Worm (Caenorhabditis elegans) whole organism, young adult: Measurements from ENCODE around the gene T27A10.5.

Experiments used
- F22D6.2 ChIP-seq: sonication (generic microtip); optimal IDR thresholded peaks from 2 replicates; lab custom pipeline; 2016; ENCODE audit warnings: mild to moderate bottlenecking, missing genetic modification characterization, missing compliant biosample characterization
- F49E8.2 ChIP-seq: sonication (generic microtip); optimal IDR thresholded peaks from 3 replicates; lab custom pipeline; 2017; ENCODE audit warnings: missing genetic modification characterization, mild to moderate bottlenecking, missing compliant biosample characterization, antibody characterized with exemption, moderate library complexity; ENCODE audit not compliant: insufficient read depth
- K12H6.12 ChIP-seq: fragments of 200-800 bp; sonication (Bioruptor generic); optimal IDR thresholded peaks from 2 replicates; lab custom pipeline; 2018; ENCODE audit warnings: mild to moderate bottlenecking, missing genetic modification characterization, missing compliant biosample characterization
- ZK185.1 ChIP-seq: sonication (generic microtip); optimal IDR thresholded peaks from 2 replicates; lab custom pipeline; 2016; ENCODE audit warnings: mild to moderate bottlenecking, missing genetic modification characterization, missing compliant biosample characterization; ENCODE audit not compliant: poor library complexity, severe bottlenecking
- dpl-1 ChIP-seq: fragments of 150-350 bp; optimal IDR thresholded peaks from 2 replicates; lab custom pipeline; 2014; ENCODE audit warnings: missing biosample characterization, missing genetic modification reagents, missing genetic modification characterization
- gei-17 ChIP-seq: fragments of 200-800 bp; sonication (Bioruptor generic); optimal IDR thresholded peaks from 2 replicates; lab custom pipeline; 2018; ENCODE audit warnings: mild to moderate bottlenecking, missing genetic modification characterization, missing compliant biosample characterization
- him-1 ChIP-seq: sonication (generic microtip); optimal IDR thresholded peaks from 2 replicates; lab custom pipeline; 2016; ENCODE audit warnings: missing genotype, missing genetic modification reagents, missing genetic modification characterization, missing compliant biosample characterization
- nfya-1 ChIP-seq: sonication (generic microtip); optimal IDR thresholded peaks from 2 replicates; lab custom pipeline; 2017; ENCODE audit warnings: antibody characterized with exemption, missing compliant biosample characterization, missing genetic modification characterization, borderline replicate concordance; ENCODE audit not compliant: insufficient read depth
- nfyb-1 ChIP-seq: fragments of 200-800 bp; sonication (Bioruptor generic); IDR thresholded peaks from 2 replicates; pipeline ENCODE4 v1.3.6; 2022; ENCODE audit warnings: missing genetic modification reagents, missing genetic modification characterization, missing compliant biosample characterization
- nhr-27 ChIP-seq: fragments of 200-800 bp; sonication (Bioruptor generic); optimal IDR thresholded peaks from 2 replicates; lab custom pipeline; 2018; ENCODE audit warnings: mild to moderate bottlenecking, missing genetic modification characterization, moderate library complexity, missing compliant biosample characterization
- snpc-3.4 ChIP-seq: sonication (generic microtip); optimal IDR thresholded peaks from 2 replicates; lab custom pipeline; 2017; ENCODE audit warnings: missing genetic modification characterization, mild to moderate bottlenecking, missing compliant biosample characterization, antibody characterized with exemption, moderate library complexity, missing genotype, missing genetic modification reagents
- snpc-4 ChIP-seq, 5 experiments: fragments of 150-350 bp in 1 of 5; sonication (generic microtip) in 4 of 5; optimal IDR thresholded peaks; 2 replicates each; lab custom pipeline; 2014 to 2018; ENCODE audit warnings: missing genetic modification characterization in 5 of 5, missing biosample characterization in 3 of 5, antibody characterized with exemption in 2 of 5, mild to moderate bottlenecking in 2 of 5, missing compliant biosample characterization in 2 of 5, missing genotype in 2 of 5, moderate library complexity in 2 of 5, missing genetic modification reagents in 1 of 5
- somi-1 ChIP-seq: fragments of 200-800 bp; sonication (Bioruptor generic); optimal IDR thresholded peaks from 2 replicates; lab custom pipeline; 2018; ENCODE audit warnings: mild to moderate bottlenecking, missing genetic modification characterization, missing compliant biosample characterization
- ztf-26 ChIP-seq: sonication (generic microtip); optimal IDR thresholded peaks from 2 replicates; lab custom pipeline; 2017; ENCODE audit warnings: missing genetic modification characterization, missing compliant biosample characterization

- TF ChIP-seq gei-17: no peak
- TF ChIP-seq nfya-1 (tag; lab: Kevin White, UChicago): no peak
- no peak for TF ChIP-seq dpl-1 (GFP tag; lab: Kevin White, UChicago)
- TF ChIP-seq snpc-4 (GFP tag; optimal IDR thresholded peaks at IDR 0.05; lab: Kevin White, UChicago): no peak
- TF ChIP-seq snpc-4 (tag; optimal IDR thresholded peaks at IDR 0.05; lab: Kevin White, UChicago): no peak
- no peak for TF ChIP-seq ztf-26 (tag; lab: Kevin White, UChicago)
- no peak for TF ChIP-seq him-1 (tag; lab: Kevin White, UChicago)
- no peak for TF ChIP-seq somi-1
- TF ChIP-seq F22D6.2 (tag; lab: Kevin White, UChicago): no peak
- no peak for TF ChIP-seq K12H6.12
- no peak for TF ChIP-seq nhr-27 (tag; lab: Kevin White, UChicago)
- TF ChIP-seq snpc-3.4 (tag; lab: Kevin White, UChicago): no peak
- TF ChIP-seq F49E8.2: no peak
- no peak for TF ChIP-seq ZK185.1 (tag; lab: Kevin White, UChicago)
- no peak for TF ChIP-seq nfyb-1 (GFP tag; lab: Robert Waterston, UW)
These were observed 37.9 kb downstream of the T27A10.5 start for ce11 chrX:3535505-3535904.
